Worm (Caenorhabditis elegans) whole organism, young adult: Measurements from ENCODE around the gene Y59C2A.2.
"Not testable (repeated sequence)": the region's sequence is repeated elsewhere in the genome, so short reads cannot be mapped to it uniquely, and the experiment has no call there.

Experiments used
- F49E8.2 ChIP-seq: sonication (generic microtip); optimal IDR thresholded peaks from 3 replicates; lab custom pipeline; 2017; ENCODE audit warnings: missing genetic modification characterization, mild to moderate bottlenecking, missing compliant biosample characterization, antibody characterized with exemption, moderate library complexity; ENCODE audit not compliant: insufficient read depth
- egl-18 ChIP-seq: fragments of 200-800 bp; sonication (Bioruptor generic); IDR thresholded peaks from 2 replicates; pipeline ENCODE4 v1.3.6; 2022; ENCODE audit warnings: missing genetic modification reagents, missing genetic modification characterization, missing compliant biosample characterization
- hmg-20 ChIP-seq: fragments of 200-800 bp; sonication (Bioruptor generic); IDR thresholded peaks from 2 replicates; pipeline ENCODE4 v1.3.6; 2022; ENCODE audit warnings: missing genetic modification reagents, missing genetic modification characterization, missing compliant biosample characterization

DNA sequence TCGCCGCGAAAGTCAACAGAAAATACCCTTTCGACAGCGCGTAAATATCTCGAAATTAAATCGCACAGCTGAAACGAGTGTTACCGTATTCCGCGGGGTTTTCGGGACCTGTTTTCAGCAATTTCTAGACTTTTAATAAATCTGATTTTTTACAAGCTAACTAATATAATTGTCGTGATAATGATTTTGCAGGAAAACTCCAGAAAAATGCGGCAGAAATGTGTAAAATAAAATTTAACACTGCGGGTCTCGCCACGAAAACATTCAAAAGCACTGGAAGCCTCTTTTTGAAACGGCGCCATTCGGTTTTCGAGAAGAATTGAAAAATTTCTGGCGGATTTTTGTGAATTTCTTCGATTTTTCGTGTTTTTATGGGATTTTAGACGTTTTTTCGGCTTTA is 28.5 kb upstream of the Y59C2A.2 start, which contains the start of gene F54A3.6:
- not testable (repeated sequence) for TF ChIP-seq egl-18 (GFP tag; lab: Robert Waterston, UW); hmg-20 (GFP tag; lab: Robert Waterston, UW); F49E8.2 (tag; lab: Kevin White, UChicago)
